In genomic region chrIV:1496017-1496678, ce11 we compare ENCODE assay signal across 2 worm cellular contexts.
TF ChIP-seq lines count a peak whose summit lies in the region.

TSS of gene npp-20 (minus strand) at chrIV:1496022.

TF ChIP-seq in whole organism, L1 larva, 84 proteins besides CTCF, POLR2A, EP300 and RAD21 (continued from another document):
- TF ChIP-seq aly-2 (tag; optimal IDR thresholded peaks at IDR 0.05; lab: Kevin White, UChicago) (peak; percentile 12), ceh-82 (tag; optimal IDR thresholded peaks at IDR 0.05; lab: Kevin White, UChicago) (peak; percentile 48 to 73 (median 72)), ama-1 (optimal IDR thresholded peaks at IDR 0.05; lab: Kevin White, UChicago) (no peak), C16A3.4 (tag; optimal IDR thresholded peaks at IDR 0.05; lab: Kevin White, UChicago) (peak; percentile 52), dsc-1 (tag; optimal IDR thresholded peaks at IDR 0.05; lab: Kevin White, UChicago) (peak; percentile 65), nhr-85 (tag; lab: Kevin White, UChicago) (peak; percentile 84), nhr-20 (tag; optimal IDR thresholded peaks at IDR 0.05; lab: Kevin White, UChicago) (peak; percentile 56), unc-62 (GFP tag; optimal IDR thresholded peaks at IDR 0.05; lab: Kevin White, UChicago) (no peak), efl-3 (GFP tag; optimal IDR thresholded peaks at IDR 0.05; lab: Kevin White, UChicago) (no peak)

TF ChIP-seq in whole organism, young adult, 124 proteins besides CTCF, POLR2A, EP300 and RAD21 (continued from another document):
- no peak for TF ChIP-seq mel-28 (tag; optimal IDR thresholded peaks at IDR 0.05; lab: Kevin White, UChicago; ENCODE audit: borderline replicate concordance)
